Fruit fly (Drosophila melanogaster) whole organism, larva: Measurements from ENCODE around the gene Trc8.

Source experiments
- noc ChIP-seq: fragments of 200-800 bp; sonication (Bioruptor generic); optimal IDR thresholded peaks from 3 replicates; lab custom pipeline; 2019; ENCODE audit warnings: missing biosample characterization, mild to moderate bottlenecking, missing genetic modification characterization, moderate library complexity

The Trc8 gene

dm6 chr3R:29503406-29504116, at the start of gene Trc8:
TSS of gene Trc8 (minus strand) at chr3R:29503797.
- TF ChIP-seq noc, result no peak

dm6 chr3R:29552830-29553583, 49.4 kb upstream of the Trc8 start:
- TF ChIP-seq noc, result no peak

- no peak for TF ChIP-seq noc
Measured at dm6 chr3R:29550735-29551134, 47.1 kb upstream of the Trc8 start.

- no peak for TF ChIP-seq noc
Measured at dm6 chr3R:29549945-29550344, 46.3 kb upstream of the Trc8 start.

- no peak for TF ChIP-seq noc
Measured at dm6 chr3R:29549157-29549556, 45.6 kb upstream of the Trc8 start.

- no peak for TF ChIP-seq noc
Measured at dm6 chr3R:29548751-29549150, 45.2 kb upstream of the Trc8 start.

- TF ChIP-seq noc, result no peak
Measured at dm6 chr3R:29547983-29548382, 44.4 kb upstream of the Trc8 start.

- TF ChIP-seq noc, result no peak
Measured at dm6 chr3R:29547182-29547979, 43.8 kb upstream of the Trc8 start.

dm6 chr3R:29546418-29546817, 42.8 kb upstream of the Trc8 start:
- no peak for TF ChIP-seq noc

dm6 chr3R:29545163-29545562, 41.6 kb upstream of the Trc8 start:
- no peak for TF ChIP-seq noc

- TF ChIP-seq noc, result no peak
Measured at dm6 chr3R:29540948-29541741, 37.5 kb upstream of the Trc8 start.

dm6 chr3R:29538436-29538835, 34.8 kb upstream of the Trc8 start:
- TF ChIP-seq noc, result no peak

dm6 chr3R:29526565-29526964, 23.0 kb upstream of the Trc8 start:
- TF ChIP-seq noc, result no peak

dm6 chr3R:29523978-29524775, 20.6 kb upstream of the Trc8 start:
- no peak for TF ChIP-seq noc

- TF ChIP-seq noc, result no peak
Measured at dm6 chr3R:29522164-29522563, 18.6 kb upstream of the Trc8 start.

dm6 chr3R:29520215-29520614, 16.6 kb upstream of the Trc8 start:
- no peak for TF ChIP-seq noc
